Worm (Caenorhabditis elegans) whole organism, L3 larva: ENCODE results near the gene K10B2.4.

ENCODE experiments used
- ceh-82 ChIP-seq: fragments of 150-350 bp; optimal IDR thresholded peaks from 2 replicates; lab custom pipeline; 2014; ENCODE audit warnings: missing biosample characterization, missing genetic modification characterization
- nhr-76 ChIP-seq: fragments of 150-350 bp; sonication (generic microtip); optimal IDR thresholded peaks from 5 replicates; lab custom pipeline; 2014; ENCODE audit warnings: missing biosample characterization, missing genetic modification characterization
- tbx-2 ChIP-seq: sonication (generic microtip); optimal IDR thresholded peaks from 2 replicates; lab custom pipeline; 2016; ENCODE audit warnings: mild to moderate bottlenecking, missing genetic modification characterization, missing compliant biosample characterization
- unc-39 ChIP-seq: sonication (generic microtip); optimal IDR thresholded peaks from 4 replicates; lab custom pipeline; 2017; ENCODE audit warnings: missing biosample characterization, missing genetic modification characterization

- TF ChIP-seq ceh-82 (tag; lab: Kevin White, UChicago): no peak
- no peak for TF ChIP-seq tbx-2 (tag; lab: Kevin White, UChicago)
- TF ChIP-seq unc-39 (tag; lab: Kevin White, UChicago): no peak
- no peak for TF ChIP-seq nhr-76 (tag; lab: Kevin White, UChicago)
Measured at ce11 chrII:6358905-6359304, 1.9 kb downstream of the K10B2.4 start, which contains the start of gene C32D5.12.
